Worm (Caenorhabditis elegans): ENCODE data around the gene VF13D12L.3.
"Not testable (repeated sequence)": the region's sequence is repeated elsewhere in the genome, so short reads cannot be mapped to it uniquely, and the experiment has no call there.

VF13D12L.3 gene

ce11 chrII:11759277-11759676 lies 53.5 kb downstream of the VF13D12L.3 start, which contains the start of the genes F44E5.4 and F44E5.5 (continued):
- TF ChIP-seq B0261.1 (tag; optimal IDR thresholded peaks at IDR 0.05) (peak; percentile 40), nhr-27 (tag; optimal IDR thresholded peaks at IDR 0.05) (peak; percentile 98), B0019.2 (GFP tag; conservative IDR thresholded peaks at IDR 0.05) (peak; percentile 71; the same call in 1 of the 2 replicates), fkh-3 (tag; optimal IDR thresholded peaks at IDR 0.05) (peak; percentile 92), F22D6.2 (tag; optimal IDR thresholded peaks at IDR 0.05) (peak; percentile 88), cebp-2 (GFP tag; IDR thresholded peaks at IDR 0.05) (peak; percentile 100), egl-44 (GFP tag; IDR thresholded peaks at IDR 0.05) (peak; percentile 98), lir-1 (GFP tag; conservative IDR thresholded peaks at IDR 0.05) (peak; percentile 94), B0336.3 (GFP tag; IDR thresholded peaks at IDR 0.05) (peak; percentile 87), C17E4.6 (GFP tag; IDR thresholded peaks at IDR 0.05) (peak; percentile 97), gei-17 (GFP tag; optimal IDR thresholded peaks at IDR 0.05) (peak; percentile 89), F10E7.11 (tag; optimal IDR thresholded peaks at IDR 0.05) (peak; percentile 97), bed-1 (GFP tag; IDR thresholded peaks at IDR 0.05) (peak; percentile 99), C06A6.2 (GFP tag; conservative IDR thresholded peaks at IDR 0.05) (peak; percentile 98), lin-35 (GFP tag; optimal IDR thresholded peaks at IDR 0.05) (peak in 1 of 3 experiments; percentile 87), F57C9.4 (tag; optimal IDR thresholded peaks at IDR 0.05) (peak; percentile 97), bed-2 (GFP tag; IDR thresholded peaks at IDR 0.05) (peak; percentile 92), zfh-2 (GFP tag; conservative IDR thresholded peaks at IDR 0.05) (peak; percentile 79), F33H1.4 (GFP tag; IDR thresholded peaks at IDR 0.05) (peak; percentile 77), Y53F4B.3 (GFP tag; IDR thresholded peaks at IDR 0.05) (peak; percentile 38; the same call in 1 of the 2 replicates), dpff-1 (tag; optimal IDR thresholded peaks at IDR 0.05) (peak; percentile 93), ekl-4 (GFP tag; IDR thresholded peaks at IDR 0.05) (peak; percentile 99), Y56A3A.18 (GFP tag; IDR thresholded peaks at IDR 0.05) (peak; percentile 99), K11D2.4 (GFP tag; IDR thresholded peaks at IDR 0.05) (peak; percentile 99), ztf-6 (GFP tag; IDR thresholded peaks at IDR 0.05) (peak; percentile 95), ceh-91 (GFP tag; IDR thresholded peaks at IDR 0.05) (peak; percentile 62), lin-40 (tag; optimal IDR thresholded peaks at IDR 0.05) (peak; percentile 97), ztf-28 (GFP tag; IDR thresholded peaks at IDR 0.05) (peak; percentile 79), ztf-25 (GFP tag; IDR thresholded peaks at IDR 0.05) (peak; percentile 75; the same call in 1 of the 2 replicates), Y67H2A.10 (GFP tag; conservative IDR thresholded peaks at IDR 0.05) (peak; percentile 99), T07F8.4 (tag; optimal IDR thresholded peaks at IDR 0.05) (peak; percentile 55), aptf-3 (GFP tag; IDR thresholded peaks at IDR 0.05) (peak; percentile 100), lin-54 (GFP tag; optimal IDR thresholded peaks at IDR 0.05) (peak; percentile 81), ceh-58 (GFP tag; IDR thresholded peaks at IDR 0.05) (peak; percentile 97), zim-3 (tag; optimal IDR thresholded peaks at IDR 0.05) (peak; percentile 99), Y95B8A.8 (GFP tag; IDR thresholded peaks at IDR 0.05) (peak; percentile 97), attf-5 (GFP tag; optimal IDR thresholded peaks at IDR 0.05) (peak; percentile 46), ztf-26 (tag; optimal IDR thresholded peaks at IDR 0.05) (peak; percentile 97), mcd-1 (GFP tag; IDR thresholded peaks at IDR 0.05) (peak; percentile 97), nfya-2 (GFP tag; IDR thresholded peaks at IDR 0.05) (peak; percentile 96), let-526 (GFP tag; IDR thresholded peaks at IDR 0.05) (peak; percentile 100), madf-10 (tag; optimal IDR thresholded peaks at IDR 0.05) (peak; percentile 79), athp-1 (tag; optimal IDR thresholded peaks at IDR 0.05) (peak; percentile 98), snpc-4 (tag; optimal IDR thresholded peaks at IDR 0.05) (peak in 2 of 4 experiments; percentile 57 to 61), B0035.1 (tag; optimal IDR thresholded peaks at IDR 0.05) (peak; percentile 90), aptf-2 (GFP tag; conservative IDR thresholded peaks at IDR 0.05) (peak; percentile 88), ztf-18 (tag; optimal IDR thresholded peaks at IDR 0.05) (peak; percentile 48), nfyb-1 (GFP tag; IDR thresholded peaks at IDR 0.05) (peak; percentile 99), tbp1 (GFP tag; optimal IDR thresholded peaks at IDR 0.05) (peak; percentile 74)
- not testable (repeated sequence) for TF ChIP-seq snpc-4 (GFP tag; optimal IDR thresholded peaks at IDR 0.05)

Measured in whole organism, young adult.